Fruit fly (Drosophila melanogaster): Measurements from ENCODE around the gene CG3337.

DNA sequence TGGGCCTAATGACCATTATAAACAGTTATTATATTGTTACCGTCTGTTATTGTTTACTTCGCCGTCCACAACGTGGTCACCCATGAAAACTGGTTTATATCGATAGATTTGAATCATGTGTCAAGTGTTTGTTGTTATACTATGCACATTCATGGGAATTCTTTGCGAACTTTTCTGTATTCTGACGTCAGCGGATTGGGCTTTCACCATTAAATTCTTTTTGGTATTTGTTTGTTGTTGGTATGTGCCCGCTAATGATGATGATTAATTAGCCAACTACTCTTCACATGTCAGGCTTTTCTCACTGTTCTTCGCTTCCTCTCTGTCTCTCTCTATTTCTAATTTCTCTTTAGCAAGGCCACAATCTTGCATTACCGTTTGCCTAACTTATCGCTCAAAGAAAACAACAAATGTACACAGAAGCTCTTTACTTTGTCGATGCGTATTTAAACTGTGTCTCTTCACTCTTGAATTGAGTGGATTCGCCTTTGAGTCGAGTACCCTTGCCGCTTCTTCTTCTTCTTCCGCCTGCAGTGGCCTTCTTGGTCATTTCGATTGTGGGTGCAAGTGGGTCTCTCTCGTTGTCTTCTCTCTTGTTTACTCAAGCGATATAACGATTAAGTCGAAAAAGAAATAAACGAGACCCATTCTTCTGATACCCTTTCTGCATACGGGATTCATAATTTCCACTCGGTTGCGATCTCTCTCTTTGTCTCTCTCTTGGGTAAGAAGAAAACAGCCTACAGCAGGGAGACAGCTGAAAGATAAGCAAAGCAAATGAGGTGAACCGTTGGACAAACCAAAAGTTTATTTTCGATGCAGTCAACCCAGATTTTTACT lies 19.5 kb downstream of the CG3337 start:
- TF ChIP-seq ss (GFP tag; optimal IDR thresholded peaks at IDR 0.05) (no peak), CG16779 (tag; optimal IDR thresholded peaks at IDR 0.05) (no peak), Ets96B (tag; optimal IDR thresholded peaks at IDR 0.05) (no peak), Eip93F (GFP tag; optimal IDR thresholded peaks at IDR 0.05) (no peak), cyc (GFP tag; optimal IDR thresholded peaks at IDR 0.05) (no peak), eg (GFP tag; IDR thresholded peaks at IDR 0.05) (no peak; the same call in 2 of the 3 replicates), net (GFP tag; optimal IDR thresholded peaks at IDR 0.05) (no peak), Eip78C (GFP tag) (no peak), Lpt (GFP tag; optimal IDR thresholded peaks at IDR 0.05) (no peak), salr (GFP tag; optimal IDR thresholded peaks at IDR 0.05) (no peak), pdm3 (GFP tag; optimal IDR thresholded peaks at IDR 0.05) (no peak), CG31627 (GFP tag; optimal IDR thresholded peaks at IDR 0.05) (no peak), Hr38 (GFP tag; optimal IDR thresholded peaks at IDR 0.05) (no peak), dac (GFP tag; optimal IDR thresholded peaks at IDR 0.05) (no peak)
